Worm (Caenorhabditis elegans) whole organism, L4 larva: ENCODE measurements around the gene nlp-33.

Source experiments
- D1046.2 ChIP-seq: fragments of 200-800 bp; sonication (Bioruptor generic); IDR thresholded peaks from 2 replicates; pipeline ENCODE4 v1.3.6; 2022; ENCODE audit warnings: missing genetic modification characterization, missing compliant biosample characterization
- F10B5.3 ChIP-seq: sonication (generic microtip); optimal IDR thresholded peaks from 2 replicates; lab custom pipeline; 2016; ENCODE audit warnings: mild to moderate bottlenecking, missing genetic modification characterization, missing compliant biosample characterization
- F44E2.7 ChIP-seq: fragments of 200-800 bp; sonication (Bioruptor generic); IDR thresholded peaks from 2 replicates; pipeline ENCODE4 v2.1.2; 2022; ENCODE audit warnings: missing genetic modification characterization, missing compliant biosample characterization
- F49E8.2 ChIP-seq: sonication (generic microtip); optimal IDR thresholded peaks from 2 replicates; lab custom pipeline; 2016; ENCODE audit warnings: missing compliant biosample characterization, mild to moderate bottlenecking, missing genetic modification characterization, borderline replicate concordance
- R02D3.7 ChIP-seq: fragments of 150-350 bp; sonication (generic microtip); optimal IDR thresholded peaks from 3 replicates; lab custom pipeline; 2014; ENCODE audit warnings: missing biosample characterization, missing genetic modification characterization
- T20F7.1 ChIP-seq: fragments of 200-800 bp; sonication (Bioruptor generic); optimal IDR thresholded peaks from 2 replicates; lab custom pipeline; 2018; ENCODE audit warnings: mild to moderate bottlenecking, missing genetic modification characterization, missing compliant biosample characterization
- Y105C5A.15 ChIP-seq: fragments of 200-800 bp; sonication (Bioruptor generic); IDR thresholded peaks from 2 replicates; pipeline ENCODE4 v1.3.6; 2022; ENCODE audit warnings: missing genetic modification characterization, missing compliant biosample characterization
- Y48G9A.11 ChIP-seq: fragments of 200-800 bp; sonication (Bioruptor generic); IDR thresholded peaks from 2 replicates; pipeline ENCODE4 v1.3.6; 2022; ENCODE audit warnings: missing genetic modification reagents, missing genetic modification characterization, missing compliant biosample characterization
- Y75B8A.6 ChIP-seq: fragments of 200-800 bp; sonication (Bioruptor generic); IDR thresholded peaks from 2 replicates; pipeline ENCODE4 v1.3.6; 2022; ENCODE audit warnings: missing genetic modification reagents, missing genetic modification characterization, missing compliant biosample characterization
- ama-1 ChIP-seq: fragments of 150-350 bp; optimal IDR thresholded peaks from 2 replicates; lab custom pipeline; 2014; ENCODE audit warnings: inconsistent platforms, mixed read lengths
- arid-1 ChIP-seq: fragments of 200-800 bp; sonication (Bioruptor generic); conservative IDR thresholded peaks from 2 replicates; pipeline ENCODE4 v1.3.6; 2022; ENCODE audit warnings: missing genetic modification reagents, missing genetic modification characterization, missing compliant biosample characterization
- attf-4 ChIP-seq: sonication (generic microtip); optimal IDR thresholded peaks from 3 replicates; lab custom pipeline; 2017; ENCODE audit warnings: missing biosample characterization, missing genetic modification characterization
- ceh-28 ChIP-seq: fragments of 150-350 bp; optimal IDR thresholded peaks from 2 replicates; lab custom pipeline; 2014; ENCODE audit warnings: missing biosample characterization, missing genetic modification reagents, missing genetic modification characterization
- ceh-44 ChIP-seq: fragments of 200-800 bp; sonication (Bioruptor generic); IDR thresholded peaks from 2 replicates; pipeline ENCODE4 v1.3.6; 2022; ENCODE audit warnings: missing genetic modification reagents, missing genetic modification characterization, missing compliant biosample characterization
- ceh-62 ChIP-seq: sonication (generic microtip); optimal IDR thresholded peaks from 2 replicates; lab custom pipeline; 2017; ENCODE audit warnings: missing biosample characterization, missing genetic modification characterization
- ceh-82 ChIP-seq: sonication (generic microtip); optimal IDR thresholded peaks from 2 replicates; lab custom pipeline; 2017; ENCODE audit warnings: missing biosample characterization, missing genetic modification characterization
- ctbp-1 ChIP-seq: fragments of 200-800 bp; sonication (Bioruptor generic); IDR thresholded peaks from 2 replicates; pipeline ENCODE4 v1.3.6; 2022; ENCODE audit warnings: missing genetic modification reagents, missing genetic modification characterization, missing compliant biosample characterization
- daf-12 ChIP-seq: fragments of 150-350 bp; optimal IDR thresholded peaks from 2 replicates; lab custom pipeline; 2014; ENCODE audit warnings: missing biosample characterization, missing genetic modification reagents, missing genetic modification characterization
- daf-16 ChIP-seq, 3 experiments: sonication (generic microtip); optimal IDR thresholded peaks; 2 replicates each; lab custom pipeline; 2016 to 2017; ENCODE audit warnings: missing genetic modification characterization in 3 of 3, missing genetic modification reagents in 3 of 3, mild to moderate bottlenecking in 2 of 3, missing compliant biosample characterization in 2 of 3, missing biosample characterization in 1 of 3, moderate library complexity in 1 of 3
- daf-19 ChIP-seq: fragments of 200-800 bp; sonication (Bioruptor generic); conservative IDR thresholded peaks from 2 replicates; pipeline ENCODE4 v1.3.6; 2022; ENCODE audit warnings: missing genetic modification characterization, missing compliant biosample characterization
- dpl-1 ChIP-seq: fragments of 150-350 bp; optimal IDR thresholded peaks from 2 replicates; lab custom pipeline; 2014; ENCODE audit warnings: missing biosample characterization, missing genetic modification reagents, missing genetic modification characterization
- duxl-1 ChIP-seq: sonication (generic microtip); optimal IDR thresholded peaks from 2 replicates; lab custom pipeline; 2016; ENCODE audit warnings: mild to moderate bottlenecking, missing genetic modification characterization, moderate library complexity, missing compliant biosample characterization; ENCODE audit not compliant: poor library complexity
- hlh-30 ChIP-seq: sonication (generic microtip); optimal IDR thresholded peaks from 2 replicates; lab custom pipeline; 2017; ENCODE audit warnings: antibody characterized with exemption, mild to moderate bottlenecking, missing genetic modification characterization, missing compliant biosample characterization; ENCODE audit not compliant: insufficient read depth
- lsy-2 ChIP-seq, 2 experiments: fragments of 150-350 bp in 1 of 2; sonication (generic microtip) in 1 of 2; optimal IDR thresholded peaks; 2 replicates each; lab custom pipeline; 2014 to 2017; ENCODE audit warnings: missing biosample characterization in 2 of 2, missing genetic modification characterization in 2 of 2
- madf-5 ChIP-seq, 2 experiments: fragments of 200-800 bp; sonication (Bioruptor generic); IDR thresholded peaks; 2 replicates each; pipeline ENCODE4 v1.3.6; 2022; ENCODE audit warnings: missing compliant biosample characterization in 2 of 2, missing genetic modification characterization in 2 of 2
- madf-9 ChIP-seq: fragments of 200-800 bp; sonication (Bioruptor generic); conservative IDR thresholded peaks from 2 replicates; pipeline ENCODE4 v1.3.6; 2022; ENCODE audit warnings: missing genetic modification reagents, missing genetic modification characterization, missing compliant biosample characterization
- mdl-1 ChIP-seq, 2 experiments: fragments of 150-350 bp in 1 of 2; sonication (generic microtip) in 1 of 2; optimal IDR thresholded peaks; 2 replicates each; lab custom pipeline; 2014 to 2017; ENCODE audit warnings: missing biosample characterization in 2 of 2, missing genetic modification characterization in 2 of 2
- mes-2 ChIP-seq: sonication (generic microtip); optimal IDR thresholded peaks from 2 replicates; lab custom pipeline; 2016; ENCODE audit warnings: missing genotype, mild to moderate bottlenecking, missing genetic modification characterization, missing compliant biosample characterization; ENCODE audit not compliant: poor library complexity, severe bottlenecking
- mxl-3 ChIP-seq: fragments of 200-800 bp; sonication (Bioruptor generic); optimal IDR thresholded peaks from 2 replicates; lab custom pipeline; 2018; ENCODE audit warnings: mild to moderate bottlenecking, missing genetic modification characterization, missing compliant biosample characterization
- nhr-102 ChIP-seq: sonication (generic microtip); optimal IDR thresholded peaks from 2 replicates; lab custom pipeline; 2016; ENCODE audit warnings: mild to moderate bottlenecking, missing genetic modification characterization, moderate library complexity, missing compliant biosample characterization
- nhr-28 ChIP-seq: fragments of 150-350 bp; optimal IDR thresholded peaks from 2 replicates; lab custom pipeline; 2014; ENCODE audit warnings: missing biosample characterization, missing genetic modification characterization
- nhr-48 ChIP-seq: sonication (generic microtip); optimal IDR thresholded peaks from 2 replicates; lab custom pipeline; 2016; ENCODE audit warnings: mild to moderate bottlenecking, missing genetic modification characterization, missing compliant biosample characterization
- nhr-76 ChIP-seq: fragments of 150-350 bp; optimal IDR thresholded peaks from 2 replicates; lab custom pipeline; 2014; ENCODE audit warnings: missing biosample characterization, missing genetic modification characterization
- nhr-77 ChIP-seq: fragments of 150-350 bp; optimal IDR thresholded peaks from 2 replicates; lab custom pipeline; 2014; ENCODE audit warnings: missing biosample characterization, missing genetic modification characterization
- rbr-2 ChIP-seq: sonication (generic microtip); optimal IDR thresholded peaks from 2 replicates; lab custom pipeline; 2016; ENCODE audit warnings: missing genotype, missing genetic modification characterization, missing compliant biosample characterization
- saeg-2 ChIP-seq: fragments of 200-800 bp; sonication (Bioruptor generic); IDR thresholded peaks from 2 replicates; pipeline ENCODE4 v1.3.6; 2022; ENCODE audit warnings: missing genetic modification reagents, missing genetic modification characterization, missing compliant biosample characterization
- sdz-12 ChIP-seq: fragments of 200-800 bp; sonication (Bioruptor generic); optimal IDR thresholded peaks from 2 replicates; lab custom pipeline; 2018; ENCODE audit warnings: mild to moderate bottlenecking, missing genetic modification characterization, missing compliant biosample characterization
- skn-1 ChIP-seq: fragments of 150-350 bp; optimal IDR thresholded peaks from 2 replicates; lab custom pipeline; 2014; ENCODE audit warnings: missing biosample characterization, missing genetic modification characterization
- snpc-1.2 ChIP-seq: fragments of 200-800 bp; sonication (Bioruptor generic); IDR thresholded peaks from 2 replicates; pipeline ENCODE4 v1.3.6; 2022; ENCODE audit warnings: missing genetic modification reagents, missing genetic modification characterization, missing compliant biosample characterization
- spr-3 ChIP-seq: fragments of 200-800 bp; sonication (Bioruptor generic); optimal IDR thresholded peaks from 2 replicates; lab custom pipeline; 2018; ENCODE audit warnings: mild to moderate bottlenecking, missing genetic modification characterization, missing compliant biosample characterization
- tra-1 ChIP-seq: fragments of 200-800 bp; sonication (Bioruptor generic); IDR thresholded peaks from 2 replicates; pipeline ENCODE4 v1.3.6; 2022; ENCODE audit warnings: missing genetic modification reagents, missing genetic modification characterization, missing compliant biosample characterization
- unc-39 ChIP-seq: sonication (generic microtip); optimal IDR thresholded peaks from 2 replicates; lab custom pipeline; 2017; ENCODE audit warnings: missing biosample characterization, missing genetic modification characterization
- vab-7 ChIP-seq: fragments of 200-800 bp; sonication (Bioruptor generic); IDR thresholded peaks from 2 replicates; pipeline ENCODE4 v1.3.6; 2022; ENCODE audit warnings: missing genetic modification reagents, missing genetic modification characterization, missing compliant biosample characterization
- zfp-2 ChIP-seq: sonication (generic microtip); optimal IDR thresholded peaks from 2 replicates; lab custom pipeline; 2016; ENCODE audit warnings: mild to moderate bottlenecking, missing genetic modification characterization, missing compliant biosample characterization
- zfp-3 ChIP-seq: fragments of 200-800 bp; sonication (Bioruptor generic); conservative IDR thresholded peaks from 2 replicates; pipeline ENCODE4 v1.3.6; 2022; ENCODE audit warnings: missing genetic modification reagents, missing genetic modification characterization, missing compliant biosample characterization
- zip-11 ChIP-seq: fragments of 200-800 bp; sonication (Bioruptor generic); IDR thresholded peaks from 2 replicates; pipeline ENCODE4 v1.3.6; 2022; ENCODE audit warnings: missing genetic modification characterization, missing compliant biosample characterization
- zip-2 ChIP-seq: fragments of 150-350 bp; optimal IDR thresholded peaks from 2 replicates; lab custom pipeline; 2014; ENCODE audit warnings: missing biosample characterization, missing genetic modification characterization
- ztf-11 ChIP-seq: fragments of 150-350 bp; optimal IDR thresholded peaks from 2 replicates; lab custom pipeline; 2014; ENCODE audit warnings: missing biosample characterization, missing genetic modification characterization

The nlp-33 gene

ce11 chrV:11180951-11181350 is 33.8 kb downstream of the nlp-33 start:
- no peak for TF ChIP-seq ceh-28 (tag; lab: Kevin White, UChicago)
- no peak for TF ChIP-seq F49E8.2
- TF ChIP-seq F44E2.7 = no peak
- no peak for TF ChIP-seq vab-7 (GFP tag; lab: Robert Waterston, UW)
- TF ChIP-seq mes-2 = no peak
- TF ChIP-seq nhr-102 (tag; lab: Kevin White, UChicago) = no peak
- TF ChIP-seq duxl-1 (tag; lab: Kevin White, UChicago) = no peak
- TF ChIP-seq skn-1 = no peak
- TF ChIP-seq lsy-2 (tag; optimal IDR thresholded peaks at IDR 0.05; lab: Kevin White, UChicago) = no peak
- no peak for TF ChIP-seq ctbp-1 (GFP tag; lab: Robert Waterston, UW)

- TF ChIP-seq spr-3 (GFP tag; lab: Kevin White, UChicago) (no peak), arid-1 (no peak), ceh-82 (no peak), F10B5.3 (tag; lab: Kevin White, UChicago) (no peak), daf-12 (no peak), zfp-3 (no peak), D1046.2 (GFP tag; lab: Robert Waterston, UW) (no peak), ama-1 (lab: Kevin White, UChicago) (no peak), daf-19 (GFP tag; lab: Robert Waterston, UW) (no peak), dpl-1 (no peak), nhr-48 (no peak), Y105C5A.15 (GFP tag; lab: Robert Waterston, UW) (no peak), nhr-77 (no peak)
- TF ChIP-seq, all 104 proteins: peak for 0
These were observed 35.8 kb downstream of the nlp-33 start, which contains the start of gene cnc-10 for ce11 chrV:11182925-11183324. Gene cnc-10, plus strand, starts transcription at chrV:11183225.

- TF ChIP-seq mdl-1 (tag; optimal IDR thresholded peaks at IDR 0.05; lab: Kevin White, UChicago) (no peak), nhr-76 (no peak), zfp-2 (no peak), F10B5.3 (tag; lab: Kevin White, UChicago) (no peak), ama-1 (lab: Kevin White, UChicago) (no peak), attf-4 (tag; lab: Kevin White, UChicago) (no peak), R02D3.7 (tag; lab: Kevin White, UChicago) (no peak), duxl-1 (tag; lab: Kevin White, UChicago) (no peak), zip-2 (tag; lab: Kevin White, UChicago) (no peak), madf-5 (GFP tag; IDR thresholded peaks at IDR 0.05; lab: Robert Waterston, UW) (no peak), tra-1 (GFP tag; lab: Robert Waterston, UW) (no peak)
These were observed 43.8 kb downstream of the nlp-33 start, which contains the start of gene lgc-49 for ce11 chrV:11190983-11191382. Gene lgc-49, plus strand, starts transcription at chrV:11191283.

- TF ChIP-seq vab-7 (GFP tag; lab: Robert Waterston, UW) (no peak), snpc-1.2 (no peak), ztf-11 (tag; lab: Kevin White, UChicago) (no peak), mxl-3 (GFP tag; lab: Kevin White, UChicago) (no peak), ceh-44 (GFP tag; lab: Robert Waterston, UW) (no peak), unc-39 (tag; lab: Kevin White, UChicago) (no peak), T20F7.1 (no peak), saeg-2 (GFP tag; lab: Robert Waterston, UW) (no peak), daf-16 (GFP tag; optimal IDR thresholded peaks at IDR 0.05; lab: Kevin White, UChicago) (no peak), daf-16 (tag; optimal IDR thresholded peaks at IDR 0.05; lab: Kevin White, UChicago) (no peak), Y75B8A.6 (GFP tag; lab: Robert Waterston, UW) (no peak), ceh-62 (no peak), sdz-12 (GFP tag; lab: Kevin White, UChicago) (no peak), F49E8.2 (no peak), rbr-2 (tag; lab: Kevin White, UChicago) (no peak), nhr-28 (tag; lab: Kevin White, UChicago) (no peak), zip-11 (GFP tag; lab: Robert Waterston, UW) (no peak), madf-9 (no peak), hlh-30 (tag; lab: Kevin White, UChicago) (no peak), madf-5 (GFP tag; IDR thresholded peaks at IDR 0.05; lab: Robert Waterston, UW) (no peak), Y48G9A.11 (GFP tag; lab: Robert Waterston, UW) (no peak)
These were observed 49.0 kb downstream of the nlp-33 start, which contains the start of gene clc-6 for ce11 chrV:11196109-11196508. Gene clc-6, minus strand, starts transcription at chrV:11196209.
